Worm (Caenorhabditis elegans) whole organism, L3 larva: Measurements from ENCODE around the gene C07D10.5.

Experiments used
- ZK546.5 ChIP-seq: sonication (generic microtip); optimal IDR thresholded peaks from 2 replicates; lab custom pipeline; 2017; ENCODE audit warnings: missing biosample characterization, missing genetic modification characterization
- ceh-16 ChIP-seq: sonication (generic microtip); optimal IDR thresholded peaks from 2 replicates; lab custom pipeline; 2017; ENCODE audit warnings: missing biosample characterization, missing genetic modification characterization
- ceh-82 ChIP-seq: fragments of 150-350 bp; optimal IDR thresholded peaks from 2 replicates; lab custom pipeline; 2014; ENCODE audit warnings: missing biosample characterization, missing genetic modification characterization
- ceh-9 ChIP-seq: sonication (generic microtip); optimal IDR thresholded peaks from 2 replicates; lab custom pipeline; 2018; ENCODE audit warnings: missing biosample characterization, missing genetic modification characterization
- egl-27 ChIP-seq: sonication (generic microtip); optimal IDR thresholded peaks from 4 replicates; lab custom pipeline; 2017; ENCODE audit warnings: missing biosample characterization, missing genetic modification reagents, missing genetic modification characterization
- egl-5 ChIP-seq: fragments of 150-350 bp; optimal IDR thresholded peaks from 2 replicates; lab custom pipeline; 2017; ENCODE audit warnings: missing biosample characterization, missing genetic modification reagents, missing genetic modification characterization, inconsistent platforms
- elt-1 ChIP-seq: fragments of 150-350 bp; optimal IDR thresholded peaks from 2 replicates; lab custom pipeline; 2014; ENCODE audit warnings: missing biosample characterization, missing genetic modification characterization
- elt-2 ChIP-seq: sonication (generic microtip); optimal IDR thresholded peaks from 2 replicates; lab custom pipeline; 2016; ENCODE audit warnings: missing genetic modification reagents, mild to moderate bottlenecking, missing genetic modification characterization, missing compliant biosample characterization
- elt-3 ChIP-seq, 3 experiments: fragments of 150-350 bp in 1 of 3; sonication (generic microtip) in 2 of 3; optimal IDR thresholded peaks; 2 replicates in 2 of 3; 4 replicates in 1 of 3; lab custom pipeline; 2014 to 2017; ENCODE audit warnings: missing biosample characterization in 3 of 3, missing genetic modification characterization in 3 of 3
- fkh-10 ChIP-seq: sonication (generic microtip); optimal IDR thresholded peaks from 2 replicates; lab custom pipeline; 2017; ENCODE audit warnings: missing biosample characterization, missing genetic modification reagents, missing genetic modification characterization
- fkh-2 ChIP-seq: fragments of 150-350 bp; optimal IDR thresholded peaks from 2 replicates; lab custom pipeline; 2014; ENCODE audit warnings: missing biosample characterization, missing genetic modification reagents, missing genetic modification characterization
- fos-1 ChIP-seq: fragments of 150-350 bp; optimal IDR thresholded peaks from 2 replicates; lab custom pipeline; 2014; ENCODE audit warnings: missing biosample characterization, missing genetic modification characterization
- jun-1 ChIP-seq: fragments of 150-350 bp; optimal IDR thresholded peaks from 2 replicates; lab custom pipeline; 2014; ENCODE audit warnings: missing biosample characterization, missing genetic modification reagents, missing genetic modification characterization
- lin-15B ChIP-seq: fragments of 150-350 bp; optimal IDR thresholded peaks from 2 replicates; lab custom pipeline; 2014; ENCODE audit warnings: missing biosample characterization, missing genetic modification characterization
- lin-39 ChIP-seq: fragments of 150-350 bp; optimal IDR thresholded peaks from 2 replicates; lab custom pipeline; 2018; ENCODE audit warnings: missing biosample characterization, missing genetic modification reagents, missing genetic modification characterization
- lsy-12 ChIP-seq: sonication (generic microtip); optimal IDR thresholded peaks from 2 replicates; lab custom pipeline; 2016; ENCODE audit warnings: mild to moderate bottlenecking, missing genetic modification characterization, missing compliant biosample characterization
- mdl-1 ChIP-seq: fragments of 150-350 bp; optimal IDR thresholded peaks from 2 replicates; lab custom pipeline; 2014; ENCODE audit warnings: missing biosample characterization, missing genetic modification characterization
- mml-1 ChIP-seq: fragments of 150-350 bp; sonication (generic microtip); optimal IDR thresholded peaks from 3 replicates; lab custom pipeline; 2014; ENCODE audit warnings: missing biosample characterization, missing genetic modification characterization
- nfya-1 ChIP-seq: sonication (generic microtip); optimal IDR thresholded peaks from 2 replicates; lab custom pipeline; 2017; ENCODE audit warnings: missing genetic modification characterization, mild to moderate bottlenecking, missing compliant biosample characterization, antibody characterized with exemption, moderate library complexity; ENCODE audit not compliant: insufficient read depth
- nhr-11 ChIP-seq: fragments of 150-350 bp; optimal IDR thresholded peaks from 2 replicates; lab custom pipeline; 2014; ENCODE audit warnings: missing biosample characterization, missing genetic modification characterization
- nhr-23 ChIP-seq: fragments of 150-350 bp; optimal IDR thresholded peaks from 2 replicates; lab custom pipeline; 2014; ENCODE audit warnings: missing biosample characterization, missing genetic modification reagents, missing genetic modification characterization
- nhr-237 ChIP-seq: fragments of 150-350 bp; optimal IDR thresholded peaks from 2 replicates; lab custom pipeline; 2014; ENCODE audit warnings: missing biosample characterization, missing genetic modification characterization
- nhr-25 ChIP-seq: sonication (generic microtip); optimal IDR thresholded peaks from 2 replicates; lab custom pipeline; 2017; ENCODE audit warnings: missing biosample characterization, missing genetic modification characterization
- nhr-28 ChIP-seq: fragments of 150-350 bp; optimal IDR thresholded peaks from 2 replicates; lab custom pipeline; 2014; ENCODE audit warnings: missing biosample characterization, missing genetic modification characterization
- nhr-43 ChIP-seq: sonication (generic microtip); optimal IDR thresholded peaks from 2 replicates; lab custom pipeline; 2016; ENCODE audit warnings: mild to moderate bottlenecking, missing genetic modification characterization, missing compliant biosample characterization; ENCODE audit not compliant: poor library complexity, severe bottlenecking
- nhr-76 ChIP-seq: fragments of 150-350 bp; sonication (generic microtip); optimal IDR thresholded peaks from 5 replicates; lab custom pipeline; 2014; ENCODE audit warnings: missing biosample characterization, missing genetic modification characterization
- pha-4 ChIP-seq: fragments of 150-350 bp; optimal IDR thresholded peaks from 2 replicates; lab custom pipeline; 2014; ENCODE audit warnings: missing biosample characterization, missing genetic modification reagents, missing genetic modification characterization
- pqm-1 ChIP-seq: fragments of 150-350 bp; optimal IDR thresholded peaks from 2 replicates; lab custom pipeline; 2017; ENCODE audit warnings: missing biosample characterization, missing genetic modification characterization, inconsistent platforms
- sea-2 ChIP-seq: fragments of 150-350 bp; sonication (generic microtip); optimal IDR thresholded peaks from 4 replicates; lab custom pipeline; 2014; ENCODE audit warnings: missing biosample characterization, missing genetic modification reagents, missing genetic modification characterization
- skn-1 ChIP-seq: fragments of 150-350 bp; optimal IDR thresholded peaks from 2 replicates; lab custom pipeline; 2014; ENCODE audit warnings: missing biosample characterization, missing genetic modification characterization
- snpc-4 ChIP-seq: fragments of 150-350 bp; optimal IDR thresholded peaks from 2 replicates; lab custom pipeline; 2014; ENCODE audit warnings: missing biosample characterization, missing genetic modification characterization
- tbx-2 ChIP-seq: sonication (generic microtip); optimal IDR thresholded peaks from 2 replicates; lab custom pipeline; 2016; ENCODE audit warnings: mild to moderate bottlenecking, missing genetic modification characterization, missing compliant biosample characterization
- zag-1 ChIP-seq: fragments of 150-350 bp; optimal IDR thresholded peaks from 2 replicates; lab custom pipeline; 2014; ENCODE audit warnings: missing biosample characterization, missing genetic modification characterization
- ztf-4 ChIP-seq: fragments of 150-350 bp; optimal IDR thresholded peaks from 2 replicates; lab custom pipeline; 2014; ENCODE audit warnings: missing biosample characterization, missing genetic modification characterization

Gene C07D10.5

ce11 chrII:7398712-7399111 lies 17.4 kb downstream of the C07D10.5 start, which contains the start of gene C07D10.1:
C07D10.1 (plus strand) TSS chrII:7399012.
- TF ChIP-seq ZK546.5 (no peak), nhr-23 (tag; lab: Kevin White, UChicago) (no peak), elt-3 (tag; optimal IDR thresholded peaks at IDR 0.05; lab: Kevin White, UChicago) (no peak), nhr-25 (tag; lab: Kevin White, UChicago) (no peak)
- TF ChIP-seq, all 47 proteins: peak for 0

ce11 chrII:7402625-7403024 lies 21.3 kb downstream of the C07D10.5 start, which contains the start of gene nas-7:
nas-7 (minus strand) TSS chrII:7402725.
- no peak for TF ChIP-seq lsy-12 (tag; lab: Kevin White, UChicago)
- no peak for TF ChIP-seq nhr-25 (tag; lab: Kevin White, UChicago)
- no peak for TF ChIP-seq fos-1 (tag; lab: Kevin White, UChicago)
- no peak for TF ChIP-seq pha-4 (tag; lab: Kevin White, UChicago)
- TF ChIP-seq snpc-4 (tag; lab: Kevin White, UChicago) = no peak
- no peak for TF ChIP-seq nhr-28 (tag; lab: Kevin White, UChicago)

- TF ChIP-seq jun-1 (tag; lab: Kevin White, UChicago) (no peak), pha-4 (tag; lab: Kevin White, UChicago) (no peak), elt-3 (tag; optimal IDR thresholded peaks at IDR 0.05; lab: Kevin White, UChicago) (no peak), lin-39 (tag; lab: Kevin White, UChicago) (no peak), elt-1 (tag; lab: Kevin White, UChicago) (peak; percentile 56), ztf-4 (tag; lab: Kevin White, UChicago) (no peak), tbx-2 (tag; lab: Kevin White, UChicago) (no peak), ceh-82 (tag; lab: Kevin White, UChicago) (no peak), nhr-43 (tag; lab: Kevin White, UChicago) (peak; percentile 19), zag-1 (no peak), mdl-1 (no peak), mml-1 (tag; lab: Kevin White, UChicago) (no peak), fkh-10 (GFP tag; lab: Kevin White, UChicago) (no peak), nhr-76 (tag; lab: Kevin White, UChicago) (no peak), nhr-25 (tag; lab: Kevin White, UChicago) (peak; percentile 99), nfya-1 (tag; lab: Kevin White, UChicago) (peak; percentile 35), ceh-16 (tag; lab: Kevin White, UChicago) (no peak), ceh-9 (tag; lab: Kevin White, UChicago) (no peak)
- TF ChIP-seq, all 47 proteins: peak for 4
Measured at ce11 chrII:7404001-7404400, 22.6 kb downstream of the C07D10.5 start.

- TF ChIP-seq nhr-23 (tag; lab: Kevin White, UChicago) (peak; percentile 45), nhr-25 (tag; lab: Kevin White, UChicago) (peak; percentile 94), egl-27 (no peak), elt-3 (tag; optimal IDR thresholded peaks at IDR 0.05; lab: Kevin White, UChicago) (peak in 2 of 3 experiments; percentile 81 to 91), pqm-1 (tag; lab: Kevin White, UChicago) (no peak)
Measured at ce11 chrII:7405262-7405661, 23.9 kb downstream of the C07D10.5 start.

- no peak for TF ChIP-seq pqm-1 (tag; lab: Kevin White, UChicago)
- no peak for TF ChIP-seq fkh-2
- TF ChIP-seq lin-15B = no peak
- TF ChIP-seq lsy-12 (tag; lab: Kevin White, UChicago) = no peak
- no peak for TF ChIP-seq snpc-4 (tag; lab: Kevin White, UChicago)
- TF ChIP-seq tbx-2 (tag; lab: Kevin White, UChicago) = no peak
- TF ChIP-seq nhr-237 (tag; lab: Kevin White, UChicago) = no peak
- no peak for TF ChIP-seq nhr-28 (tag; lab: Kevin White, UChicago)
- TF ChIP-seq nhr-23 (tag; lab: Kevin White, UChicago) = no peak
- no peak for TF ChIP-seq elt-1 (tag; lab: Kevin White, UChicago)
- no peak for TF ChIP-seq skn-1 (tag; lab: Kevin White, UChicago)
- TF ChIP-seq nhr-25 (tag; lab: Kevin White, UChicago) = no peak
- no peak for TF ChIP-seq zag-1
- no peak for TF ChIP-seq elt-3 (tag; optimal IDR thresholded peaks at IDR 0.05; lab: Kevin White, UChicago)
- no peak for TF ChIP-seq nhr-11 (tag; lab: Kevin White, UChicago)
- TF ChIP-seq elt-2 = no peak
- TF ChIP-seq fkh-10 (GFP tag; lab: Kevin White, UChicago) = no peak
- TF ChIP-seq egl-5 (tag; lab: Kevin White, UChicago) = no peak
- TF ChIP-seq sea-2 (GFP tag; lab: Kevin White, UChicago) = no peak
- no peak for TF ChIP-seq mml-1 (tag; lab: Kevin White, UChicago)
Measured at ce11 chrII:7406438-7406837, 25.1 kb downstream of the C07D10.5 start.
